Fruit fly (Drosophila melanogaster) whole organism: ENCODE measurements around the gene Mdr65.

Experiments used
- CG8478 ChIP-seq: fragments of >200 bp; optimal IDR thresholded peaks from 2 replicates; lab custom pipeline; 2018; ENCODE audit warnings: inconsistent platforms
- Dll ChIP-seq: fragments of >200 bp; optimal IDR thresholded peaks from 2 replicates; lab custom pipeline; 2017
- EcR ChIP-seq, 2 experiments: fragments of >200 bp; optimal IDR thresholded peaks; 2 replicates each; lab custom pipeline; 2017; ENCODE audit warnings: missing biosample characterization in 2 of 2, missing genetic modification characterization in 2 of 2, missing genetic modification reagents in 2 of 2
- pan ChIP-seq: fragments of >200 bp; optimal IDR thresholded peaks from 2 replicates; lab custom pipeline; 2017
- psq ChIP-seq: fragments of >200 bp; optimal IDR thresholded peaks from 2 replicates; lab custom pipeline; 2017
- usp ChIP-seq: fragments of >200 bp; optimal IDR thresholded peaks from 2 replicates; lab custom pipeline; 2017; ENCODE audit warnings: missing biosample characterization, missing genetic modification characterization, mixed read lengths

Mdr65 gene

dm6 chr3L:6220187-6220586 lies 25.4 kb downstream of the Mdr65 start, which contains the start of gene CG33946:
Gene CG33946 (plus strand): TSS chr3L:6220578.
- TF ChIP-seq EcR (GFP tag; optimal IDR thresholded peaks at IDR 0.05; lab: Kevin White, UChicago) = no peak
- TF ChIP-seq psq = no peak
- TF ChIP-seq usp = no peak
- no peak for TF ChIP-seq CG8478

dm6 chr3L:6218517-6219155 lies 26.9 kb downstream of the Mdr65 start:
- TF ChIP-seq EcR (GFP tag; optimal IDR thresholded peaks at IDR 0.05; lab: Kevin White, UChicago) (no peak), CG8478 (no peak), pan (no peak), psq (peak; percentile 9), Dll (lab: Kevin White, UChicago) (no peak), usp (no peak)

dm6 chr3L:6217806-6218205 lies 27.7 kb downstream of the Mdr65 start, which contains the start of gene LanA:
Gene LanA (minus strand): TSS chr3L:6218022.
- TF ChIP-seq pan (no peak), CG8478 (no peak), usp (no peak), psq (no peak), EcR (GFP tag; optimal IDR thresholded peaks at IDR 0.05; lab: Kevin White, UChicago) (no peak), Dll (lab: Kevin White, UChicago) (no peak)

dm6 chr3L:6217212-6217611 lies 28.3 kb downstream of the Mdr65 start:
- TF ChIP-seq psq (no peak), CG8478 (no peak), pan (no peak), usp (no peak), Dll (lab: Kevin White, UChicago) (no peak), EcR (GFP tag; optimal IDR thresholded peaks at IDR 0.05; lab: Kevin White, UChicago) (no peak)

- TF ChIP-seq psq (no peak), Dll (lab: Kevin White, UChicago) (no peak), usp (no peak), EcR (GFP tag; optimal IDR thresholded peaks at IDR 0.05; lab: Kevin White, UChicago) (no peak), pan (no peak), CG8478 (no peak)
Measured at dm6 chr3L:6216787-6217078, 28.8 kb downstream of the Mdr65 start.

- TF ChIP-seq Dll (lab: Kevin White, UChicago) = no peak
- TF ChIP-seq CG8478 = no peak
- TF ChIP-seq psq = no peak
- TF ChIP-seq pan = no peak
- no peak for TF ChIP-seq usp
- TF ChIP-seq EcR (GFP tag; optimal IDR thresholded peaks at IDR 0.05; lab: Kevin White, UChicago) = no peak
Measured at dm6 chr3L:6215976-6216786, 29.4 kb downstream of the Mdr65 start.

dm6 chr3L:6200173-6200572 lies 45.4 kb downstream of the Mdr65 start, which contains the start of gene CG8219:
Gene CG8219 (plus strand): TSS chr3L:6200473.
- TF ChIP-seq pan (no peak), psq (no peak), usp (no peak), CG8478 (no peak), EcR (GFP tag; optimal IDR thresholded peaks at IDR 0.05; lab: Kevin White, UChicago) (no peak), Dll (lab: Kevin White, UChicago) (no peak)

- TF ChIP-seq psq (no peak), pan (no peak), EcR (GFP tag; optimal IDR thresholded peaks at IDR 0.05; lab: Kevin White, UChicago) (no peak), Dll (lab: Kevin White, UChicago) (no peak), usp (no peak), CG8478 (no peak)
Measured at dm6 chr3L:6193556-6194114, 51.9 kb downstream of the Mdr65 start.

dm6 chr3L:6192822-6193555 lies 52.6 kb downstream of the Mdr65 start, which contains the start of the genes Sf3b6 and Tnpo:
Gene Sf3b6 (minus strand): TSS chr3L:6193179.
Gene Tnpo (plus strand): TSS chr3L:6193480.
- TF ChIP-seq Dll (lab: Kevin White, UChicago) (no peak), psq (no peak), usp (no peak), CG8478 (no peak), EcR (GFP tag; optimal IDR thresholded peaks at IDR 0.05; lab: Kevin White, UChicago) (no peak), pan (no peak)
